Worm (Caenorhabditis elegans): ENCODE results near the gene H08J19.1.

H08J19.1 gene

ce11 chrX:15647276-15647675, 4.5 kb downstream of the H08J19.1 start, which contains the start of gene F59D12.5 (continued):
- no peak for TF ChIP-seq zip-4 (GFP tag; optimal IDR thresholded peaks at IDR 0.05)
- no peak for TF ChIP-seq zag-1 (tag; optimal IDR thresholded peaks at IDR 0.05)
- no peak for TF ChIP-seq hlh-17 (GFP tag; optimal IDR thresholded peaks at IDR 0.05; ENCODE audit: borderline replicate concordance)
- no peak for TF ChIP-seq vab-15 (tag; optimal IDR thresholded peaks at IDR 0.05)
- no peak for TF ChIP-seq efl-3 (GFP tag; optimal IDR thresholded peaks at IDR 0.05)
- no peak for TF ChIP-seq xbp-1 (tag; optimal IDR thresholded peaks at IDR 0.05)
- peak; percentile 44 for TF ChIP-seq lin-14 (GFP tag; optimal IDR thresholded peaks at IDR 0.05)
- TF ChIP-seq nhr-11 (tag; optimal IDR thresholded peaks at IDR 0.05), result no peak
- TF ChIP-seq elt-3 (tag; optimal IDR thresholded peaks at IDR 0.05), result no peak
- no peak for TF ChIP-seq nhr-85 (tag)
- TF ChIP-seq lin-13 (GFP tag; optimal IDR thresholded peaks at IDR 0.05), result no peak
- TF ChIP-seq ztf-11 (tag; optimal IDR thresholded peaks at IDR 0.05), result no peak
- no peak for TF ChIP-seq lin-15B (tag; optimal IDR thresholded peaks at IDR 0.05)
- TF ChIP-seq fos-1 (tag; optimal IDR thresholded peaks at IDR 0.05), result no peak
- TF ChIP-seq fkh-10 (GFP tag; optimal IDR thresholded peaks at IDR 0.05), result no peak
- TF ChIP-seq irx-1 (tag; optimal IDR thresholded peaks at IDR 0.05), result no peak
- no peak for TF ChIP-seq lin-35 (GFP tag; optimal IDR thresholded peaks at IDR 0.05)
- no peak for TF ChIP-seq jun-1 (tag; optimal IDR thresholded peaks at IDR 0.05)
- no peak for TF ChIP-seq aly-2 (tag; optimal IDR thresholded peaks at IDR 0.05)

ce11 chrX:15650428-15650827, 7.7 kb downstream of the H08J19.1 start:
- TF ChIP-seq hlh-17 (GFP tag; optimal IDR thresholded peaks at IDR 0.05; ENCODE audit: borderline replicate concordance), result peak; percentile 10
- no peak for TF ChIP-seq pax-3 (tag; optimal IDR thresholded peaks at IDR 0.05)
- TF ChIP-seq snpc-4 (tag; optimal IDR thresholded peaks at IDR 0.05), result peak; percentile 41

- TF ChIP-seq pax-3 (tag; optimal IDR thresholded peaks at IDR 0.05) (no peak), jun-1 (tag; optimal IDR thresholded peaks at IDR 0.05) (no peak), pag-3 (tag; optimal IDR thresholded peaks at IDR 0.05; ENCODE audit: borderline replicate concordance, insufficient read depth) (no peak), fkh-8 (tag; optimal IDR thresholded peaks at IDR 0.05) (no peak), lin-15B (tag; optimal IDR thresholded peaks at IDR 0.05) (no peak), lsy-2 (tag; optimal IDR thresholded peaks at IDR 0.05) (no peak), aly-2 (tag; optimal IDR thresholded peaks at IDR 0.05) (no peak), lin-14 (GFP tag; optimal IDR thresholded peaks at IDR 0.05) (peak; percentile 21), nhr-19 (GFP tag; conservative IDR thresholded peaks at IDR 0.05) (no peak), ceh-8 (GFP tag; optimal IDR thresholded peaks at IDR 0.05) (peak; percentile 60), ces-1 (GFP tag; optimal IDR thresholded peaks at IDR 0.05) (no peak), unc-30 (tag; optimal IDR thresholded peaks at IDR 0.05) (no peak), grh-1 (GFP tag; IDR thresholded peaks at IDR 0.05) (no peak), rnt-1 (tag; optimal IDR thresholded peaks at IDR 0.05) (no peak), lin-35 (GFP tag; optimal IDR thresholded peaks at IDR 0.05) (no peak), alr-1 (tag; optimal IDR thresholded peaks at IDR 0.05; ENCODE audit: borderline replicate concordance) (no peak), hlh-17 (GFP tag; optimal IDR thresholded peaks at IDR 0.05; ENCODE audit: borderline replicate concordance) (no peak), ceh-63 (GFP tag; optimal IDR thresholded peaks at IDR 0.05) (peak; percentile 53), sox-4 (tag; optimal IDR thresholded peaks at IDR 0.05) (no peak), lin-13 (GFP tag; optimal IDR thresholded peaks at IDR 0.05) (no peak)
These were observed 8.2 kb downstream of the H08J19.1 start, which contains the start of gene F59D12.3 for ce11 chrX:15650919-15651420. TSS of gene F59D12.3 (minus strand) at chrX:15650969.

- TF ChIP-seq nhr-90 (tag; optimal IDR thresholded peaks at IDR 0.05; ENCODE audit: poor library complexity) (no peak), snpc-4 (tag; optimal IDR thresholded peaks at IDR 0.05) (no peak), alr-1 (tag; optimal IDR thresholded peaks at IDR 0.05; ENCODE audit: borderline replicate concordance) (no peak), hlh-4 (tag; optimal IDR thresholded peaks at IDR 0.05) (no peak), pqm-1 (tag; optimal IDR thresholded peaks at IDR 0.05) (no peak), hpl-2 (GFP tag; optimal IDR thresholded peaks at IDR 0.05) (no peak), efl-1 (optimal IDR thresholded peaks at IDR 0.05) (no peak), efl-1 (GFP tag; optimal IDR thresholded peaks at IDR 0.05 in 1 of 2) (no peak), lin-13 (GFP tag; optimal IDR thresholded peaks at IDR 0.05) (no peak), egl-27 (tag; optimal IDR thresholded peaks at IDR 0.05) (no peak), nhr-76 (tag; optimal IDR thresholded peaks at IDR 0.05) (no peak), ceh-88 (GFP tag; IDR thresholded peaks at IDR 0.05) (no peak), skn-1 (tag; optimal IDR thresholded peaks at IDR 0.05) (no peak), ceh-90 (tag; optimal IDR thresholded peaks at IDR 0.05) (no peak), tlp-1 (tag; optimal IDR thresholded peaks at IDR 0.05) (no peak), lir-3 (tag; optimal IDR thresholded peaks at IDR 0.05; ENCODE audit: poor library complexity) (no peak), dsc-1 (tag; optimal IDR thresholded peaks at IDR 0.05) (peak; percentile 5)
These were observed 10.5 kb downstream of the H08J19.1 start for ce11 chrX:15653196-15653595.
